Worm (Caenorhabditis elegans) whole organism, mixed stage, embryonic: ENCODE measurements around the gene gldi-8.

ENCODE experiments used
- M03D4.4 ChIP-seq: sonication (generic microtip); optimal IDR thresholded peaks from 2 replicates; lab custom pipeline; 2017; ENCODE audit warnings: mild to moderate bottlenecking, missing genetic modification characterization, missing compliant biosample characterization
- bed-3 ChIP-seq: fragments of 200-800 bp; sonication (Bioruptor generic); optimal IDR thresholded peaks from 3 replicates; lab custom pipeline; 2018; ENCODE audit warnings: mild to moderate bottlenecking, missing genetic modification characterization, moderate library complexity, missing compliant biosample characterization
- blmp-1 ChIP-seq: fragments of 150-350 bp; optimal IDR thresholded peaks from 2 replicates; lab custom pipeline; 2014; ENCODE audit warnings: missing biosample characterization, missing genetic modification characterization
- ceh-39 ChIP-seq: fragments of 150-350 bp; optimal IDR thresholded peaks from 2 replicates; lab custom pipeline; 2014; ENCODE audit warnings: missing biosample characterization, missing genetic modification characterization
- ceh-43 ChIP-seq: fragments of 200-800 bp; sonication (Bioruptor generic); optimal IDR thresholded peaks from 2 replicates; lab custom pipeline; 2018; ENCODE audit warnings: mild to moderate bottlenecking, missing genetic modification characterization, moderate library complexity, missing compliant biosample characterization
- ceh-83 ChIP-seq: fragments of 200-800 bp; sonication (Bioruptor generic); optimal IDR thresholded peaks from 2 replicates; lab custom pipeline; 2018; ENCODE audit warnings: mild to moderate bottlenecking, missing genetic modification characterization, missing compliant biosample characterization
- ces-1 ChIP-seq: fragments of 150-350 bp; optimal IDR thresholded peaks from 2 replicates; lab custom pipeline; 2014; ENCODE audit warnings: missing biosample characterization, missing genetic modification reagents, missing genetic modification characterization
- cnd-1 ChIP-seq: fragments of 200-800 bp; sonication (Bioruptor generic); optimal IDR thresholded peaks from 2 replicates; lab custom pipeline; 2018; ENCODE audit warnings: mild to moderate bottlenecking, missing genetic modification characterization, missing compliant biosample characterization
- drap-1 ChIP-seq: fragments of 200-800 bp; sonication (Bioruptor generic); optimal IDR thresholded peaks from 3 replicates; lab custom pipeline; 2018; ENCODE audit warnings: mild to moderate bottlenecking, missing genetic modification characterization, missing compliant biosample characterization
- elt-1 ChIP-seq: sonication (generic microtip); optimal IDR thresholded peaks from 2 replicates; lab custom pipeline; 2017; ENCODE audit warnings: missing genetic modification characterization, mild to moderate bottlenecking, missing compliant biosample characterization, antibody characterized with exemption, moderate library complexity, borderline replicate concordance; ENCODE audit not compliant: insufficient read depth
- elt-3 ChIP-seq: fragments of 150-350 bp; optimal IDR thresholded peaks from 2 replicates; lab custom pipeline; 2014; ENCODE audit warnings: missing biosample characterization, missing genetic modification characterization
- flh-1 ChIP-seq: fragments of 200-800 bp; sonication (Bioruptor generic); optimal IDR thresholded peaks from 2 replicates; lab custom pipeline; 2018; ENCODE audit warnings: mild to moderate bottlenecking, missing genetic modification characterization, moderate library complexity, missing compliant biosample characterization
- ham-2 ChIP-seq: fragments of 200-800 bp; sonication (Bioruptor generic); optimal IDR thresholded peaks from 2 replicates; lab custom pipeline; 2018; ENCODE audit warnings: mild to moderate bottlenecking, missing genetic modification characterization, missing compliant biosample characterization
- lin-13 ChIP-seq: fragments of 150-350 bp; optimal IDR thresholded peaks from 2 replicates; lab custom pipeline; 2014; ENCODE audit warnings: missing biosample characterization, missing genetic modification characterization
- lin-32 ChIP-seq: fragments of 200-800 bp; sonication (Bioruptor generic); optimal IDR thresholded peaks from 2 replicates; lab custom pipeline; 2018; ENCODE audit warnings: mild to moderate bottlenecking, missing genetic modification characterization, missing compliant biosample characterization
- lsy-2 ChIP-seq: fragments of 150-350 bp; optimal IDR thresholded peaks from 2 replicates; lab custom pipeline; 2014; ENCODE audit warnings: missing biosample characterization, missing genetic modification characterization
- mab-5 ChIP-seq: fragments of 150-350 bp; optimal IDR thresholded peaks from 2 replicates; lab custom pipeline; 2014; ENCODE audit warnings: missing biosample characterization, missing genetic modification characterization
- mep-1 ChIP-seq: fragments of 150-350 bp; optimal IDR thresholded peaks from 2 replicates; lab custom pipeline; 2017; ENCODE audit warnings: missing biosample characterization, missing genetic modification reagents, missing genetic modification characterization, inconsistent platforms
- mls-2 ChIP-seq: sonication (generic microtip); optimal IDR thresholded peaks from 2 replicates; lab custom pipeline; 2016; ENCODE audit warnings: mild to moderate bottlenecking, missing genetic modification characterization, moderate library complexity, missing compliant biosample characterization
- nhr-12 ChIP-seq: fragments of 150-350 bp; optimal IDR thresholded peaks from 2 replicates; lab custom pipeline; 2014; ENCODE audit warnings: missing biosample characterization, missing genetic modification characterization
- nhr-2 ChIP-seq: fragments of 150-350 bp; optimal IDR thresholded peaks from 2 replicates; lab custom pipeline; 2014; ENCODE audit warnings: missing biosample characterization, missing genetic modification characterization
- nhr-237 ChIP-seq: fragments of 150-350 bp; optimal IDR thresholded peaks from 2 replicates; lab custom pipeline; 2014; ENCODE audit warnings: missing biosample characterization, missing genetic modification characterization
- nhr-28 ChIP-seq: fragments of 150-350 bp; optimal IDR thresholded peaks from 2 replicates; lab custom pipeline; 2014; ENCODE audit warnings: missing biosample characterization, missing genetic modification characterization
- nhr-76 ChIP-seq: sonication (generic microtip); optimal IDR thresholded peaks from 2 replicates; lab custom pipeline; 2017; ENCODE audit warnings: missing biosample characterization, missing genetic modification characterization
- pha-4 ChIP-seq: fragments of 150-350 bp; optimal IDR thresholded peaks from 2 replicates; lab custom pipeline; 2018; ENCODE audit warnings: missing biosample characterization, missing genetic modification reagents, missing genetic modification characterization
- sem-2 ChIP-seq: fragments of 200-800 bp; sonication (Bioruptor generic); optimal IDR thresholded peaks from 2 replicates; lab custom pipeline; 2018; ENCODE audit warnings: mild to moderate bottlenecking, missing genetic modification characterization, missing compliant biosample characterization
- sptf-1 ChIP-seq: sonication (generic microtip); optimal IDR thresholded peaks from 2 replicates; lab custom pipeline; 2017; ENCODE audit warnings: mild to moderate bottlenecking, missing genetic modification characterization, moderate library complexity, missing compliant biosample characterization
- tbx-8 ChIP-seq: fragments of 200-800 bp; sonication (Bioruptor generic); optimal IDR thresholded peaks from 2 replicates; lab custom pipeline; 2018; ENCODE audit warnings: mild to moderate bottlenecking, missing genetic modification characterization, moderate library complexity, missing compliant biosample characterization
- unc-120 ChIP-seq: sonication (generic microtip); optimal IDR thresholded peaks from 2 replicates; lab custom pipeline; 2017; ENCODE audit warnings: missing genetic modification characterization, missing compliant biosample characterization; ENCODE audit not compliant: poor library complexity, severe bottlenecking
- unc-62 ChIP-seq: fragments of 150-350 bp; optimal IDR thresholded peaks from 2 replicates; lab custom pipeline; 2014; ENCODE audit warnings: missing biosample characterization, missing genetic modification reagents, missing genetic modification characterization
- zip-8 ChIP-seq: fragments of 150-350 bp; optimal IDR thresholded peaks from 2 replicates; lab custom pipeline; 2014; ENCODE audit warnings: missing biosample characterization, missing genetic modification characterization
- ztf-11 ChIP-seq: fragments of 150-350 bp; optimal IDR thresholded peaks from 2 replicates; lab custom pipeline; 2014; ENCODE audit warnings: missing biosample characterization, missing genetic modification characterization

Gene gldi-8

ce11 chrIII:12599672-12600071 is at the start of gene gldi-8:
Gene gldi-8, minus strand, starts transcription at chrIII:12599729.
- no peak for TF ChIP-seq tbx-8 (GFP tag; lab: Kevin White, UChicago)
- TF ChIP-seq zip-8 (tag; lab: Kevin White, UChicago) = no peak

- TF ChIP-seq unc-120 (tag; lab: Kevin White, UChicago) = no peak
- TF ChIP-seq lin-32 = no peak
- no peak for TF ChIP-seq cnd-1 (tag; lab: Kevin White, UChicago)
- no peak for TF ChIP-seq lin-13 (tag; lab: Kevin White, UChicago)
- TF ChIP-seq mab-5 (tag; lab: Kevin White, UChicago) = no peak
- no peak for TF ChIP-seq unc-62 (GFP tag; lab: Kevin White, UChicago)
- no peak for TF ChIP-seq nhr-2 (tag; lab: Kevin White, UChicago)
- TF ChIP-seq ham-2 (GFP tag; lab: Kevin White, UChicago) = no peak
- TF ChIP-seq sptf-1 (tag; lab: Kevin White, UChicago) = no peak
- no peak for TF ChIP-seq elt-3 (tag; lab: Kevin White, UChicago)
- TF ChIP-seq mls-2 (tag; lab: Kevin White, UChicago) = no peak
- no peak for TF ChIP-seq ztf-11
- TF ChIP-seq flh-1 = no peak
- TF ChIP-seq sem-2 = no peak
- TF ChIP-seq nhr-237 (tag; lab: Kevin White, UChicago) = no peak
- TF ChIP-seq, all 35 proteins: peak for 0
Observed at ce11 chrIII:12644669-12645068, 45.1 kb upstream of the gldi-8 start.

ce11 chrIII:12642511-12643168 is 43.1 kb upstream of the gldi-8 start:
- no peak for TF ChIP-seq zip-8 (tag; lab: Kevin White, UChicago)
- no peak for TF ChIP-seq mab-5 (tag; lab: Kevin White, UChicago)
- no peak for TF ChIP-seq M03D4.4 (tag; lab: Kevin White, UChicago)
- TF ChIP-seq nhr-76 = no peak
- TF ChIP-seq unc-62 (GFP tag; lab: Kevin White, UChicago) = no peak
- no peak for TF ChIP-seq lsy-2 (tag; lab: Kevin White, UChicago)
- TF ChIP-seq blmp-1 (tag; lab: Kevin White, UChicago) = no peak
- no peak for TF ChIP-seq bed-3 (GFP tag; lab: Kevin White, UChicago)
- no peak for TF ChIP-seq drap-1
- TF ChIP-seq tbx-8 (GFP tag; lab: Kevin White, UChicago) = no peak
- no peak for TF ChIP-seq nhr-12 (tag; lab: Kevin White, UChicago)
- TF ChIP-seq cnd-1 (tag; lab: Kevin White, UChicago) = no peak
- no peak for TF ChIP-seq nhr-2 (tag; lab: Kevin White, UChicago)
- TF ChIP-seq elt-1 = no peak

- TF ChIP-seq nhr-28 (tag; lab: Kevin White, UChicago) = no peak
- TF ChIP-seq drap-1 = no peak
- no peak for TF ChIP-seq nhr-2 (tag; lab: Kevin White, UChicago)
- no peak for TF ChIP-seq ces-1 (GFP tag; lab: Kevin White, UChicago)
- TF ChIP-seq pha-4 (tag; lab: Kevin White, UChicago) = no peak
- no peak for TF ChIP-seq ceh-83
- no peak for TF ChIP-seq nhr-76
- no peak for TF ChIP-seq ham-2 (GFP tag; lab: Kevin White, UChicago)
- no peak for TF ChIP-seq mab-5 (tag; lab: Kevin White, UChicago)
- no peak for TF ChIP-seq ztf-11
- no peak for TF ChIP-seq ceh-39 (tag; lab: Kevin White, UChicago)
- no peak for TF ChIP-seq mep-1 (tag; lab: Kevin White, UChicago)
- no peak for TF ChIP-seq ceh-43 (GFP tag; lab: Kevin White, UChicago)
- TF ChIP-seq flh-1 = no peak
- no peak for TF ChIP-seq M03D4.4 (tag; lab: Kevin White, UChicago)
- no peak for TF ChIP-seq tbx-8 (GFP tag; lab: Kevin White, UChicago)
- no peak for TF ChIP-seq mls-2 (tag; lab: Kevin White, UChicago)
- TF ChIP-seq nhr-12 (tag; lab: Kevin White, UChicago) = no peak
- no peak for TF ChIP-seq unc-62 (GFP tag; lab: Kevin White, UChicago)
Observed at ce11 chrIII:12640386-12641024, 41.0 kb upstream of the gldi-8 start.
